Fruit fly (Drosophila melanogaster): ENCODE results near the gene CG34299.

CG34299 gene

dm6 chr3R:30270318-30271119 lies 21.1 kb downstream of the CG34299 start (continued):
- TF ChIP-seq CG11093 (GFP tag; IDR thresholded peaks at IDR 0.05) (no peak), D (optimal IDR thresholded peaks at IDR 0.05) (no peak), D (GFP tag; optimal IDR thresholded peaks at IDR 0.05) (no peak), Blimp-1 (GFP tag; optimal IDR thresholded peaks at IDR 0.05) (peak; percentile 76), z (GFP tag; IDR thresholded peaks at IDR 0.05) (0 out of 3 replicates have a peak, but pooled peaks have one; percentile 38), stc (GFP tag; IDR thresholded peaks at IDR 0.05) (no peak), ftz-f1 (GFP tag; optimal IDR thresholded peaks at IDR 0.05) (no peak), bsh (GFP tag; optimal IDR thresholded peaks at IDR 0.05) (peak in 1 of 2 experiments; percentile 40), CG6254 (GFP tag; optimal IDR thresholded peaks at IDR 0.05) (peak; percentile 44), CG15073 (GFP tag; optimal IDR thresholded peaks at IDR 0.05) (no peak), slou (GFP tag; optimal IDR thresholded peaks at IDR 0.05) (no peak), CG12391 (tag; optimal IDR thresholded peaks at IDR 0.05) (no peak), CG11696 (GFP tag; IDR thresholded peaks at IDR 0.05) (peak; percentile 74), CHES-1-like (GFP tag; optimal IDR thresholded peaks at IDR 0.05) (no peak), Ets65A (GFP tag) (peak; percentile 52), TFAM (GFP tag; optimal IDR thresholded peaks at IDR 0.05) (no peak), CG6689 (GFP tag; IDR thresholded peaks at IDR 0.05) (no peak), Pdp1 (GFP tag; optimal IDR thresholded peaks at IDR 0.05) (peak in 1 of 2 experiments; percentile 15), btn (GFP tag; optimal IDR thresholded peaks at IDR 0.05) (no peak), chm (GFP tag; IDR thresholded peaks at IDR 0.05) (no peak), Atf6 (GFP tag; IDR thresholded peaks at IDR 0.05) (no peak), CG18619 (GFP tag; optimal IDR thresholded peaks at IDR 0.05) (no peak), CG32767 (GFP tag; IDR thresholded peaks at IDR 0.05) (no peak), lbe (GFP tag; optimal IDR thresholded peaks at IDR 0.05) (peak; percentile 36), sug (tag; optimal IDR thresholded peaks at IDR 0.05) (no peak), corto (GFP tag; optimal IDR thresholded peaks at IDR 0.05) (peak; percentile 17), MBD-R2 (GFP tag; IDR thresholded peaks at IDR 0.05) (no peak), wdn (GFP tag; IDR thresholded peaks at IDR 0.05) (no peak), ash1 (GFP tag; optimal IDR thresholded peaks at IDR 0.05) (no peak), gem (tag; optimal IDR thresholded peaks at IDR 0.05) (peak; percentile 9), CG7839 (tag; optimal IDR thresholded peaks at IDR 0.05) (peak; percentile 15), CG10565 (GFP tag; optimal IDR thresholded peaks at IDR 0.05) (no peak), CoRest (tag; optimal IDR thresholded peaks at IDR 0.05) (peak; percentile 5), Tbp (GFP tag; optimal IDR thresholded peaks at IDR 0.05) (no peak), CG11504 (tag; optimal IDR thresholded peaks at IDR 0.05) (peak; percentile 15), CG18476 (GFP tag; optimal IDR thresholded peaks at IDR 0.05) (no peak), CG10209 (GFP tag; optimal IDR thresholded peaks at IDR 0.05) (no peak), slbo (GFP tag; IDR thresholded peaks at IDR 0.05) (0 out of 2 replicates have a peak, but pooled peaks have one; percentile 13), Med (GFP tag) (peak; percentile 59), Stat92E (GFP tag; optimal IDR thresholded peaks at IDR 0.05) (no peak), Drgx (GFP tag; IDR thresholded peaks at IDR 0.05) (peak; percentile 5; the same call in 1 of the 2 replicates), jing (GFP tag; optimal IDR thresholded peaks at IDR 0.05) (no peak), CG34422 (GFP tag; IDR thresholded peaks at IDR 0.05) (no peak), hb (GFP tag; IDR thresholded peaks at IDR 0.05; ENCODE audit: partially characterized antibody) (no peak), nerfin-1 (tag; optimal IDR thresholded peaks at IDR 0.05) (peak; percentile 39), gcm (GFP tag; optimal IDR thresholded peaks at IDR 0.05) (no peak), chn (GFP tag; optimal IDR thresholded peaks at IDR 0.05) (peak; percentile 4), BEAF-32 (GFP tag; optimal IDR thresholded peaks at IDR 0.05) (no peak), fd3F (GFP tag; optimal IDR thresholded peaks at IDR 0.05) (no peak)

Data from whole organism, embryonic.